Worm (Caenorhabditis elegans) whole organism, L2 larva: ENCODE data around the gene pld-1.
"Not testable (repeated sequence)": the region's sequence is repeated elsewhere in the genome, so short reads cannot be mapped to it uniquely, and the experiment has no call there.

Experiments
- R02D3.7 ChIP-seq: fragments of 150-350 bp; optimal IDR thresholded peaks from 2 replicates; lab custom pipeline; 2014; ENCODE audit warnings: missing biosample characterization, missing genetic modification characterization
- Y55F3AM.14 ChIP-seq: fragments of 200-800 bp; sonication (Bioruptor generic); optimal IDR thresholded peaks from 2 replicates; lab custom pipeline; 2018; ENCODE audit warnings: mild to moderate bottlenecking, missing genetic modification characterization, missing compliant biosample characterization
- ZK546.5 ChIP-seq: sonication (generic microtip); optimal IDR thresholded peaks from 2 replicates; lab custom pipeline; 2017; ENCODE audit warnings: missing biosample characterization, missing genetic modification characterization
- alr-1 ChIP-seq: fragments of 150-350 bp; optimal IDR thresholded peaks from 2 replicates; lab custom pipeline; 2014; ENCODE audit warnings: missing biosample characterization, missing genetic modification characterization
- aly-2 ChIP-seq: fragments of 150-350 bp; optimal IDR thresholded peaks from 2 replicates; lab custom pipeline; 2014; ENCODE audit warnings: missing biosample characterization, missing genetic modification characterization
- ama-1 ChIP-seq: fragments of 150-350 bp; optimal IDR thresholded peaks from 2 replicates; lab custom pipeline; 2018; ENCODE audit warnings: inconsistent platforms
- blmp-1 ChIP-seq: sonication (generic microtip); optimal IDR thresholded peaks from 2 replicates; lab custom pipeline; 2017; ENCODE audit warnings: missing genetic modification characterization, mild to moderate bottlenecking, missing compliant biosample characterization, antibody characterized with exemption, moderate library complexity; ENCODE audit not compliant: insufficient read depth
- ceh-16 ChIP-seq: fragments of 150-350 bp; optimal IDR thresholded peaks from 2 replicates; lab custom pipeline; 2014; ENCODE audit warnings: missing biosample characterization, missing genetic modification characterization
- ceh-82 ChIP-seq: fragments of 150-350 bp; optimal IDR thresholded peaks from 2 replicates; lab custom pipeline; 2014; ENCODE audit warnings: missing biosample characterization, missing genetic modification characterization
- crh-2 ChIP-seq: sonication (generic microtip); optimal IDR thresholded peaks from 2 replicates; lab custom pipeline; 2017; ENCODE audit warnings: missing biosample characterization, missing genetic modification characterization
- dmd-4 ChIP-seq: sonication (generic microtip); optimal IDR thresholded peaks from 2 replicates; lab custom pipeline; 2017; ENCODE audit warnings: missing biosample characterization, missing genetic modification characterization
- egl-27 ChIP-seq: sonication (generic microtip); optimal IDR thresholded peaks from 3 replicates; lab custom pipeline; 2017; ENCODE audit warnings: missing biosample characterization, missing genetic modification reagents, missing genetic modification characterization
- elt-1 ChIP-seq: fragments of 150-350 bp; optimal IDR thresholded peaks from 2 replicates; lab custom pipeline; 2014; ENCODE audit warnings: missing biosample characterization, missing genetic modification characterization
- elt-3 ChIP-seq: sonication (generic microtip); optimal IDR thresholded peaks from 2 replicates; lab custom pipeline; 2017; ENCODE audit warnings: missing biosample characterization, missing genetic modification characterization
- fos-1 ChIP-seq: fragments of 150-350 bp; optimal IDR thresholded peaks from 2 replicates; lab custom pipeline; 2014; ENCODE audit warnings: missing biosample characterization, missing genetic modification characterization
- gmeb-1 ChIP-seq: fragments of 150-350 bp; optimal IDR thresholded peaks from 2 replicates; lab custom pipeline; 2014; ENCODE audit warnings: missing biosample characterization, missing genetic modification characterization
- lin-11 ChIP-seq: fragments of 150-350 bp; sonication (generic microtip); optimal IDR thresholded peaks from 2 replicates; lab custom pipeline; 2014; ENCODE audit warnings: missing biosample characterization, missing genetic modification characterization, inconsistent platforms, mixed read lengths
- lin-13 ChIP-seq: fragments of 150-350 bp; optimal IDR thresholded peaks from 2 replicates; lab custom pipeline; 2014; ENCODE audit warnings: missing biosample characterization, missing genetic modification reagents, missing genetic modification characterization
- lin-39 ChIP-seq: fragments of 150-350 bp; optimal IDR thresholded peaks from 2 replicates; lab custom pipeline; 2014; ENCODE audit warnings: missing biosample characterization, missing genetic modification reagents, missing genetic modification characterization
- lsy-2 ChIP-seq, 2 experiments: fragments of 150-350 bp in 1 of 2; sonication (generic microtip) in 1 of 2; optimal IDR thresholded peaks; 2 replicates each; lab custom pipeline; 2014 to 2017; ENCODE audit warnings: missing biosample characterization in 2 of 2, missing genetic modification characterization in 2 of 2
- mab-5 ChIP-seq: fragments of 150-350 bp; optimal IDR thresholded peaks from 2 replicates; lab custom pipeline; 2014; ENCODE audit warnings: missing biosample characterization, missing genetic modification characterization
- mbf-1 ChIP-seq: sonication (generic microtip); optimal IDR thresholded peaks from 2 replicates; lab custom pipeline; 2017; ENCODE audit warnings: missing biosample characterization, missing genetic modification characterization
- nhr-10 ChIP-seq: sonication (generic microtip); optimal IDR thresholded peaks from 2 replicates; lab custom pipeline; 2017; ENCODE audit warnings: missing biosample characterization, missing genetic modification characterization
- nhr-11 ChIP-seq: fragments of 150-350 bp; optimal IDR thresholded peaks from 2 replicates; lab custom pipeline; 2014; ENCODE audit warnings: missing biosample characterization, missing genetic modification characterization
- nhr-12 ChIP-seq: fragments of 150-350 bp; optimal IDR thresholded peaks from 2 replicates; lab custom pipeline; 2014; ENCODE audit warnings: missing biosample characterization, missing genetic modification characterization
- nhr-129 ChIP-seq: fragments of 150-350 bp; optimal IDR thresholded peaks from 2 replicates; lab custom pipeline; 2014; ENCODE audit warnings: missing biosample characterization, missing genetic modification characterization
- nhr-21 ChIP-seq: fragments of 150-350 bp; optimal IDR thresholded peaks from 2 replicates; lab custom pipeline; 2014; ENCODE audit warnings: missing biosample characterization, missing genetic modification characterization
- nhr-237 ChIP-seq: fragments of 150-350 bp; optimal IDR thresholded peaks from 2 replicates; lab custom pipeline; 2014; ENCODE audit warnings: missing biosample characterization, missing genetic modification characterization
- nhr-25 ChIP-seq: fragments of 150-350 bp; sonication (generic microtip); optimal IDR thresholded peaks from 3 replicates; lab custom pipeline; 2014; ENCODE audit warnings: missing biosample characterization, missing genetic modification characterization
- nhr-6 ChIP-seq: fragments of 150-350 bp; optimal IDR thresholded peaks from 2 replicates; lab custom pipeline; 2014; ENCODE audit warnings: missing biosample characterization, missing genetic modification characterization
- nhr-77 ChIP-seq: fragments of 150-350 bp; optimal IDR thresholded peaks from 2 replicates; lab custom pipeline; 2014; ENCODE audit warnings: missing biosample characterization, missing genetic modification characterization
- peb-1 ChIP-seq: fragments of 150-350 bp; optimal IDR thresholded peaks from 2 replicates; lab custom pipeline; 2014; ENCODE audit warnings: missing biosample characterization, missing genetic modification characterization
- sem-4 ChIP-seq: fragments of 150-350 bp; optimal IDR thresholded peaks from 2 replicates; lab custom pipeline; 2014; ENCODE audit warnings: missing biosample characterization, missing genetic modification reagents, missing genetic modification characterization
- skn-1 ChIP-seq: sonication (generic microtip); optimal IDR thresholded peaks from 2 replicates; lab custom pipeline; 2017; ENCODE audit warnings: missing biosample characterization, missing genetic modification characterization
- sma-3 ChIP-seq: sonication (generic microtip); optimal IDR thresholded peaks from 2 replicates; lab custom pipeline; 2016; ENCODE audit warnings: missing genetic modification reagents, missing genetic modification characterization, missing compliant biosample characterization
- sma-9 ChIP-seq, 2 experiments: fragments of 150-350 bp in 1 of 2; sonication (generic microtip) in 1 of 2; optimal IDR thresholded peaks; 2 replicates each; lab custom pipeline; 2014 to 2016; ENCODE audit warnings: missing genetic modification characterization in 2 of 2, mild to moderate bottlenecking in 1 of 2, missing biosample characterization in 1 of 2, missing compliant biosample characterization in 1 of 2, missing genetic modification reagents in 1 of 2, moderate library complexity in 1 of 2
- snpc-4 ChIP-seq: fragments of 150-350 bp; optimal IDR thresholded peaks from 2 replicates; lab custom pipeline; 2014; ENCODE audit warnings: missing biosample characterization, missing genetic modification characterization
- unc-39 ChIP-seq: fragments of 150-350 bp; optimal IDR thresholded peaks from 2 replicates; lab custom pipeline; 2014; ENCODE audit warnings: missing biosample characterization, missing genetic modification characterization
- unc-55 ChIP-seq: fragments of 150-350 bp; sonication (generic microtip); optimal IDR thresholded peaks from 3 replicates; lab custom pipeline; 2014; ENCODE audit warnings: missing biosample characterization, missing genetic modification reagents, missing genetic modification characterization
- unc-62 ChIP-seq: fragments of 150-350 bp; optimal IDR thresholded peaks from 2 replicates; lab custom pipeline; 2014; ENCODE audit warnings: missing biosample characterization, missing genetic modification reagents, missing genetic modification characterization
- zag-1 ChIP-seq: fragments of 150-350 bp; optimal IDR thresholded peaks from 2 replicates; lab custom pipeline; 2014; ENCODE audit warnings: missing biosample characterization, missing genetic modification characterization
- ztf-1 ChIP-seq: fragments of 200-800 bp; sonication (Bioruptor generic); conservative IDR thresholded peaks from 2 replicates; pipeline ENCODE4 v1.3.6; 2022; ENCODE audit warnings: missing genetic modification characterization, missing compliant biosample characterization
- ztf-4 ChIP-seq: fragments of 150-350 bp; optimal IDR thresholded peaks from 2 replicates; lab custom pipeline; 2014; ENCODE audit warnings: missing biosample characterization, missing genetic modification characterization

Gene pld-1

ce11 chrII:5115733-5116132 is 24.2 kb upstream of the pld-1 start, which contains the start of gene srsy-1:
Gene srsy-1 (plus strand): TSS chrII:5116033.
- TF ChIP-seq zag-1 (tag; lab: Kevin White, UChicago) = no peak
- no peak for TF ChIP-seq peb-1 (tag; lab: Kevin White, UChicago)
- TF ChIP-seq alr-1 (tag; lab: Kevin White, UChicago) = no peak
- TF ChIP-seq nhr-237 = no peak
- TF ChIP-seq dmd-4 (tag; lab: Kevin White, UChicago) = no peak
- TF ChIP-seq lin-11 (tag; lab: Kevin White, UChicago) = no peak
- TF ChIP-seq ztf-4 (tag; lab: Kevin White, UChicago) = no peak

DNA sequence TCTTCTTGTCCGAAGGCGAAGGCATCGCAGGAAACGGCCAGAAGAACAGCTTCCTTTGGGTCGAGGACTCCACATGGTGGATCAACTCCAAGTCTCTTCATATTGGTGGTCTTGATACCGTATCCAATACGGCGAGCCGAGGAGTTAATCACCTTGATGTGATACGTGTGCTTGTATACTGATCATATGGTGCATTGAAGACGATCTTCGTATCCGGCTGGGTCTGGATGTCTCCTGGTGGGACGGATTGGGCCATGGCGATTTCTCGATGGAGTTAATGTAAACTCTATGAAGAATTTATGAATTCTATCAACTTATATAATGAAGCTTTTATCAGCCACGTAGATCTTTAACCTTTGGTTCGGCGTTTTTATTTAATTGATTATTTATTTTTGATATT is 23.7 kb upstream of the pld-1 start, which contains the start of gene msp-74:
Gene msp-74, minus strand, starts transcription at position 101 of the 400 bp plus-strand sequence.
- TF ChIP-seq lin-13 (GFP tag; lab: Kevin White, UChicago); nhr-25 (tag; lab: Kevin White, UChicago); elt-3 (tag; lab: Kevin White, UChicago): not testable (repeated sequence)
- TF ChIP-seq, all 48 proteins: peak for 0; not testable (repeated sequence) for 48

- TF ChIP-seq nhr-11 (tag; lab: Kevin White, UChicago) = no peak
- TF ChIP-seq lsy-2 (tag; optimal IDR thresholded peaks at IDR 0.05; lab: Kevin White, UChicago) = no peak
- no peak for TF ChIP-seq nhr-21 (tag; lab: Kevin White, UChicago)
- TF ChIP-seq ztf-1 (GFP tag; lab: Robert Waterston, UW) = no peak
These were observed 20.6 kb upstream of the pld-1 start, which contains the start of gene F09C12.8 for ce11 chrII:5112082-5112481. Gene F09C12.8 (plus strand): TSS chrII:5112382.

ce11 chrII:5109693-5110092 is 18.2 kb upstream of the pld-1 start, which contains the start of gene F09C12.2:
Gene F09C12.2 (plus strand): TSS chrII:5110012.
- TF ChIP-seq dmd-4 (tag; lab: Kevin White, UChicago) = no peak
- peak; percentile 14 for TF ChIP-seq fos-1 (tag; lab: Kevin White, UChicago)
- TF ChIP-seq aly-2 (tag; lab: Kevin White, UChicago) = no peak
- TF ChIP-seq, all 48 proteins: peak for 1

DNA sequence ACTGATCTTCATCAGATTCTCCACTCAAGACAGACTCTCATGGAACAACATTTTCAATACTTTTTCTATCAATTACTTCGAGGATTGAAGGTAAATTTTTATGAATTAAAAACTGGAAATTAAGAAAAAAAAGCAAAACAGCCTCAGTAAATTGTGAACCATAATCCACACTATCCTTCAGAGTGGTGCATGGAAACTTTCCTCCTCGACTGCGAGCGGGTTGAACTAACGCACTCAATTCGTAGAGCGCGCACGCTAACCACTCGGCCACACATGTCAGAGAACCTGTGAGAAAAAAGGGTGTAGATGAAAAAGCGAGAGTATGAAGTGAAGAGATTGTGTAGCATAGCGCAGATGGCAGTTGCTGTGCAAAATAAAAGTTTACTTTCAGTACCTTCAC is 13.5 kb upstream of the pld-1 start:
- no peak for TF ChIP-seq elt-1
- TF ChIP-seq lsy-2 (tag; optimal IDR thresholded peaks at IDR 0.05; lab: Kevin White, UChicago) = peak in 1 of 2 experiments; percentile 49
- TF ChIP-seq nhr-25 (tag; lab: Kevin White, UChicago) = no peak
- TF ChIP-seq blmp-1 (tag; lab: Kevin White, UChicago) = peak; percentile 35
- TF ChIP-seq unc-39 = no peak
- no peak for TF ChIP-seq ceh-16 (tag; lab: Kevin White, UChicago)
- TF ChIP-seq nhr-129 = peak; percentile 94
- peak; percentile 85 for TF ChIP-seq nhr-21 (tag; lab: Kevin White, UChicago)
- no peak for TF ChIP-seq mbf-1 (tag; lab: Kevin White, UChicago)
- no peak for TF ChIP-seq R02D3.7 (tag; lab: Kevin White, UChicago)
- peak; percentile 61 for TF ChIP-seq Y55F3AM.14 (GFP tag; lab: Kevin White, UChicago)
- TF ChIP-seq crh-2 = peak; percentile 70
- no peak for TF ChIP-seq nhr-77 (tag; lab: Kevin White, UChicago)
- TF ChIP-seq ZK546.5 (tag; lab: Kevin White, UChicago) = no peak
- peak; percentile 67 for TF ChIP-seq gmeb-1 (tag; lab: Kevin White, UChicago)
- peak; percentile 53 for TF ChIP-seq egl-27 (tag; lab: Kevin White, UChicago)
- no peak for TF ChIP-seq snpc-4 (tag; lab: Kevin White, UChicago)
- peak; percentile 57 for TF ChIP-seq sma-3
- TF ChIP-seq mab-5 (tag; lab: Kevin White, UChicago) = peak; percentile 23
- TF ChIP-seq nhr-12 (tag; lab: Kevin White, UChicago) = no peak
- no peak for TF ChIP-seq ama-1 (lab: Kevin White, UChicago)
- TF ChIP-seq nhr-237 = no peak
- peak; percentile 33 for TF ChIP-seq lin-11 (tag; lab: Kevin White, UChicago)
- peak; percentile 63 for TF ChIP-seq lin-13 (GFP tag; lab: Kevin White, UChicago)
- no peak for TF ChIP-seq ztf-1 (GFP tag; lab: Robert Waterston, UW)
- no peak for TF ChIP-seq nhr-10 (tag; lab: Kevin White, UChicago)
- TF ChIP-seq ceh-82 = no peak
- TF ChIP-seq zag-1 (tag; lab: Kevin White, UChicago) = peak; percentile 43
- peak; percentile 36 for TF ChIP-seq ztf-4 (tag; lab: Kevin White, UChicago)
- no peak for TF ChIP-seq aly-2 (tag; lab: Kevin White, UChicago)
- no peak for TF ChIP-seq lin-39 (tag; lab: Kevin White, UChicago)
- TF ChIP-seq unc-55 (GFP tag; lab: Kevin White, UChicago) = peak; percentile 79
- peak; percentile 82 for TF ChIP-seq sma-9 (GFP tag; optimal IDR thresholded peaks at IDR 0.05; lab: Kevin White, UChicago)
- no peak for TF ChIP-seq sma-9 (tag; optimal IDR thresholded peaks at IDR 0.05; lab: Kevin White, UChicago)
- TF ChIP-seq skn-1 (tag; lab: Kevin White, UChicago) = no peak
- TF ChIP-seq nhr-11 (tag; lab: Kevin White, UChicago) = no peak
- TF ChIP-seq sem-4 (tag; lab: Kevin White, UChicago) = peak; percentile 1
- no peak for TF ChIP-seq nhr-6
- TF ChIP-seq alr-1 (tag; lab: Kevin White, UChicago) = no peak
- TF ChIP-seq unc-62 (GFP tag; lab: Kevin White, UChicago) = no peak
